Fruit fly (Drosophila melanogaster): ENCODE measurements around the gene Gr23a.

Gr23a gene

dm6 chr2L:2721317-2721716 is 51.7 kb downstream of the Gr23a start (continued):
- no peak for TF ChIP-seq nmo (GFP tag; optimal IDR thresholded peaks at IDR 0.05)
- TF ChIP-seq CG11504 (tag; optimal IDR thresholded peaks at IDR 0.05), result peak; percentile 19
- TF ChIP-seq Neu2 (GFP tag; optimal IDR thresholded peaks at IDR 0.05; ENCODE audit: borderline replicate concordance), result no peak
- no peak for TF ChIP-seq CG4707 (GFP tag; optimal IDR thresholded peaks at IDR 0.05)
- TF ChIP-seq CG12299 (tag; optimal IDR thresholded peaks at IDR 0.05), result no peak
- peak; percentile 37 for TF ChIP-seq dmrt99B (tag; optimal IDR thresholded peaks at IDR 0.05)
- TF ChIP-seq gro (GFP tag; optimal IDR thresholded peaks at IDR 0.05), result no peak
- TF ChIP-seq Doc3 (GFP tag; IDR thresholded peaks at IDR 0.05; ENCODE audit: partially characterized antibody), result no peak
- no peak for TF ChIP-seq jumu (GFP tag; optimal IDR thresholded peaks at IDR 0.05)
- no peak for TF ChIP-seq peb (GFP tag; IDR thresholded peaks at IDR 0.05)
- no peak; the same call in 1 of the 2 replicates for TF ChIP-seq CG9215 (GFP tag; IDR thresholded peaks at IDR 0.05)
- no peak for TF ChIP-seq CG11093 (GFP tag; IDR thresholded peaks at IDR 0.05)
- no peak for TF ChIP-seq zf30C (GFP tag; optimal IDR thresholded peaks at IDR 0.05)
- TF ChIP-seq lov (optimal IDR thresholded peaks at IDR 0.05), result no peak
- TF ChIP-seq lov (GFP tag; IDR thresholded peaks at IDR 0.05), result no peak
- no peak for TF ChIP-seq ERR (GFP tag; optimal IDR thresholded peaks at IDR 0.05)
- no peak for TF ChIP-seq CG10979 (tag; optimal IDR thresholded peaks at IDR 0.05)
- TF ChIP-seq BEAF-32 (GFP tag; optimal IDR thresholded peaks at IDR 0.05), result no peak
- 0 out of 3 replicates have a peak, but pooled peaks have one; percentile 12 for TF ChIP-seq C15 (GFP tag; IDR thresholded peaks at IDR 0.05)
- no peak for TF ChIP-seq CG14710 (tag; optimal IDR thresholded peaks at IDR 0.05)
- TF ChIP-seq Abd-B (GFP tag; optimal IDR thresholded peaks at IDR 0.05), result no peak
- TF ChIP-seq dysf (GFP tag; IDR thresholded peaks at IDR 0.05), result 0 out of 3 replicates have a peak, but pooled peaks have one; percentile 36
- no peak for TF ChIP-seq CG5180 (GFP tag; optimal IDR thresholded peaks at IDR 0.05)
- no peak for TF ChIP-seq CG1647 (GFP tag; optimal IDR thresholded peaks at IDR 0.05)
- no peak for TF ChIP-seq CG3065 (GFP tag; optimal IDR thresholded peaks at IDR 0.05)
- TF ChIP-seq Meics (GFP tag; optimal IDR thresholded peaks at IDR 0.05), result peak; percentile 14
- TF ChIP-seq CG11247 (GFP tag; IDR thresholded peaks at IDR 0.05), result peak; percentile 9; the same call in 1 of the 2 replicates
- TF ChIP-seq CG7987 (GFP tag; optimal IDR thresholded peaks at IDR 0.05), result no peak
- TF ChIP-seq trem (tag; optimal IDR thresholded peaks at IDR 0.05), result no peak
- no peak for TF ChIP-seq sqz (GFP tag; optimal IDR thresholded peaks at IDR 0.05)
- peak; percentile 82 for TF ChIP-seq Med (GFP tag)
- TF ChIP-seq Ets65A (GFP tag), result no peak
- TF ChIP-seq Atf-2 (GFP tag; optimal IDR thresholded peaks at IDR 0.05), result no peak
- TF ChIP-seq Bteb2 (GFP tag; optimal IDR thresholded peaks at IDR 0.05), result no peak
- no peak for TF ChIP-seq hbn (GFP tag; IDR thresholded peaks at IDR 0.05; ENCODE audit: partially characterized antibody)
- no peak for TF ChIP-seq Trl (optimal IDR thresholded peaks at IDR 0.05)
- TF ChIP-seq Trl (GFP tag; optimal IDR thresholded peaks at IDR 0.05), result no peak
- TF ChIP-seq CG15514 (GFP tag; optimal IDR thresholded peaks at IDR 0.05), result peak; percentile 5
- TF ChIP-seq CG8290 (GFP tag; optimal IDR thresholded peaks at IDR 0.05), result no peak
- peak in 1 of 2 experiments; percentile 47 for TF ChIP-seq CG8290 (tag; optimal IDR thresholded peaks at IDR 0.05)
- TF ChIP-seq CG13424 (tag; optimal IDR thresholded peaks at IDR 0.05), result no peak
- TF ChIP-seq CG12769 (tag; optimal IDR thresholded peaks at IDR 0.05), result peak; percentile 30
- TF ChIP-seq CG6254 (GFP tag; optimal IDR thresholded peaks at IDR 0.05), result no peak
- no peak for TF ChIP-seq CG7786 (GFP tag; optimal IDR thresholded peaks at IDR 0.05)
- TF ChIP-seq aop (GFP tag; IDR thresholded peaks at IDR 0.05), result no peak
- TF ChIP-seq CG1529 (GFP tag; optimal IDR thresholded peaks at IDR 0.05), result no peak
- 0 out of 3 replicates have a peak, but pooled peaks have one; percentile 21 for TF ChIP-seq ase (GFP tag; IDR thresholded peaks at IDR 0.05)
- no peak for TF ChIP-seq prd (optimal IDR thresholded peaks at IDR 0.05)
- peak; percentile 52; the same call in 1 of the 3 replicates for TF ChIP-seq prd (GFP tag; IDR thresholded peaks at IDR 0.05)
- TF ChIP-seq caup (GFP tag; optimal IDR thresholded peaks at IDR 0.05; ENCODE audit: severe bottlenecking), result no peak
- no peak for TF ChIP-seq CG32767 (GFP tag; IDR thresholded peaks at IDR 0.05)
- peak; percentile 40 for TF ChIP-seq CG2120 (GFP tag; optimal IDR thresholded peaks at IDR 0.05)

Measured in whole organism, embryonic.